Fruit fly (Drosophila melanogaster) whole organism, embryonic: ENCODE results near the gene CG11350.

Experiments used
- CG11085 ChIP-seq: fragments of 200-800 bp; sonication (Bioruptor generic); IDR thresholded peaks from 2 replicates; pipeline ENCODE4 v1.3.6; 2022; ENCODE audit warnings: missing biosample characterization, missing genetic modification characterization
- CG13894 ChIP-seq: fragments of 200-800 bp; sonication (Bioruptor generic); optimal IDR thresholded peaks from 3 replicates; lab custom pipeline; 2018; ENCODE audit warnings: missing biosample characterization, mild to moderate bottlenecking, missing genetic modification characterization, moderate library complexity
- CG14014 ChIP-seq: fragments of 200-800 bp; sonication (Bioruptor generic); IDR thresholded peaks from 2 replicates; pipeline ENCODE4 v1.3.6; 2022; ENCODE audit warnings: missing biosample characterization, missing genetic modification characterization
- CG17829 ChIP-seq: fragments of 200-800 bp; optimal IDR thresholded peaks from 2 replicates; lab custom pipeline; 2019; ENCODE audit warnings: missing biosample characterization, mild to moderate bottlenecking, missing genetic modification characterization, moderate library complexity
- CG1832 ChIP-seq: fragments of 200-800 bp; sonication (Bioruptor generic); optimal IDR thresholded peaks from 2 replicates; lab custom pipeline; 2017; ENCODE audit warnings: missing biosample characterization, mild to moderate bottlenecking, missing genetic modification characterization, inconsistent platforms
- CG18599 ChIP-seq: fragments of 200-800 bp; sonication (Bioruptor generic); optimal IDR thresholded peaks from 3 replicates; lab custom pipeline; 2017; ENCODE audit warnings: missing biosample characterization, missing genetic modification characterization, mild to moderate bottlenecking, moderate library complexity, missing genetic modification reagents
- CG2889 ChIP-seq: fragments of 200-800 bp; sonication (Bioruptor generic); IDR thresholded peaks from 3 replicates; pipeline ENCODE4 v1.3.6; 2022; ENCODE audit warnings: missing biosample characterization, missing genetic modification characterization
- CG3847 ChIP-seq: fragments of 200-800 bp; sonication (Bioruptor generic); IDR thresholded peaks from 2 replicates; pipeline ENCODE4 v1.3.6; 2022; ENCODE audit warnings: missing biosample characterization, missing genetic modification characterization
- CG5245 ChIP-seq: fragments of 200-800 bp; sonication (Bioruptor generic); optimal IDR thresholded peaks from 3 replicates; lab custom pipeline; 2016; ENCODE audit warnings: missing biosample characterization, missing genetic modification characterization
- CG6272 ChIP-seq: fragments of 200-800 bp; sonication (Bioruptor generic); IDR thresholded peaks from 2 replicates; pipeline ENCODE4 v1.3.6; 2022; ENCODE audit warnings: missing biosample characterization, missing genetic modification characterization
- CG8359 ChIP-seq: fragments of 200-800 bp; sonication (Bioruptor generic); optimal IDR thresholded peaks from 2 replicates; lab custom pipeline; 2017; ENCODE audit warnings: missing biosample characterization, mild to moderate bottlenecking, missing genetic modification characterization, borderline replicate concordance
- CG8765 ChIP-seq: fragments of 200-800 bp; sonication (Bioruptor generic); IDR thresholded peaks from 2 replicates; pipeline ENCODE4 v1.3.6; 2022; ENCODE audit warnings: missing biosample characterization, missing genetic modification characterization
- CG9215 ChIP-seq: fragments of 200-800 bp; sonication (Bioruptor generic); IDR thresholded peaks from 2 replicates; pipeline ENCODE4 v1.3.6; 2022; ENCODE audit warnings: missing biosample characterization, missing genetic modification characterization
- CG9932 ChIP-seq: fragments of 200-800 bp; sonication (Bioruptor generic); IDR thresholded peaks from 2 replicates; pipeline ENCODE4 v1.3.6; 2022; ENCODE audit warnings: missing biosample characterization, missing genetic modification characterization
- Ets65A ChIP-seq: fragments of 200-800 bp; sonication (Bioruptor generic); peaks from one replicate; lab custom pipeline; 2016; ENCODE audit warnings: missing biosample characterization, missing genetic modification characterization
- Gug ChIP-seq: fragments of 200-800 bp; sonication (Bioruptor generic); IDR thresholded peaks from 4 replicates; pipeline ENCODE4 v1.3.6; 2022; ENCODE audit warnings: missing biosample characterization, missing genetic modification characterization
- NFAT ChIP-seq: fragments of 200-800 bp; sonication (Bioruptor generic); IDR thresholded peaks from 2 replicates; pipeline ENCODE4 v1.3.6; 2022; ENCODE audit warnings: missing biosample characterization, missing genetic modification characterization
- Neu2 ChIP-seq: fragments of 200-800 bp; sonication (Bioruptor generic); optimal IDR thresholded peaks from 3 replicates; lab custom pipeline; 2016; ENCODE audit warnings: missing biosample characterization, missing genetic modification characterization, borderline replicate concordance
- Ssrp ChIP-seq: fragments of 200-800 bp; sonication (Bioruptor generic); optimal IDR thresholded peaks from 2 replicates; lab custom pipeline; 2018; ENCODE audit warnings: missing biosample characterization, mild to moderate bottlenecking, missing genetic modification characterization, moderate library complexity
- al ChIP-seq: fragments of 200-800 bp; sonication (Bioruptor generic); IDR thresholded peaks from 2 replicates; pipeline ENCODE4 v1.3.6; 2022; ENCODE audit warnings: missing biosample characterization, missing genetic modification characterization
- az2 ChIP-seq: fragments of 200-800 bp; sonication (Bioruptor generic); optimal IDR thresholded peaks from 3 replicates; lab custom pipeline; 2016; ENCODE audit warnings: missing biosample characterization, missing genetic modification characterization
- cas ChIP-seq: fragments of 200-800 bp; sonication (Bioruptor generic); IDR thresholded peaks from 2 replicates; pipeline ENCODE4 v1.3.6; 2022; ENCODE audit warnings: missing biosample characterization, missing genetic modification characterization
- chinmo ChIP-seq: fragments of 200-800 bp; sonication (Bioruptor generic); IDR thresholded peaks from 4 replicates; pipeline ENCODE4 v1.3.6; 2022; ENCODE audit warnings: missing biosample characterization, missing genetic modification characterization; ENCODE audit not compliant: partially characterized antibody
- dimm ChIP-seq: fragments of 200-800 bp; sonication (Bioruptor generic); IDR thresholded peaks from 2 replicates; pipeline ENCODE4 v1.3.6; 2022; ENCODE audit warnings: missing biosample characterization, missing genetic modification characterization
- dm ChIP-seq: fragments of 200-800 bp; sonication (Bioruptor generic); optimal IDR thresholded peaks from 3 replicates; lab custom pipeline; 2016; ENCODE audit warnings: missing biosample characterization, missing genetic modification characterization
- emc ChIP-seq: fragments of 200-800 bp; sonication (Bioruptor generic); optimal IDR thresholded peaks from 2 replicates; lab custom pipeline; 2016; ENCODE audit warnings: missing biosample characterization, missing genetic modification characterization
- ewg ChIP-seq: fragments of 200-800 bp; sonication (Bioruptor generic); optimal IDR thresholded peaks from 3 replicates; lab custom pipeline; 2017; ENCODE audit warnings: mild to moderate bottlenecking, missing biosample characterization, missing genetic modification reagents, missing genetic modification characterization
- fd102C ChIP-seq: fragments of 200-800 bp; sonication (Bioruptor generic); optimal IDR thresholded peaks from 2 replicates; lab custom pipeline; 2018; ENCODE audit warnings: missing biosample characterization, mild to moderate bottlenecking, missing genetic modification characterization, moderate library complexity
- gsb ChIP-seq: fragments of 200-800 bp; sonication (Bioruptor generic); IDR thresholded peaks from 2 replicates; pipeline ENCODE4 v1.3.6; 2022; ENCODE audit warnings: missing biosample characterization, missing genetic modification characterization
- lbe ChIP-seq: fragments of 200-800 bp; sonication (Bioruptor generic); optimal IDR thresholded peaks from 2 replicates; lab custom pipeline; 2016; ENCODE audit warnings: missing biosample characterization, mild to moderate bottlenecking, missing genetic modification characterization
- lola ChIP-seq, 3 experiments: fragments of >200 bp in 2 of 3; fragments of 200-800 bp in 1 of 3; sonication (Bioruptor generic) in 1 of 3; optimal IDR thresholded peaks; 2 replicates each; lab custom pipeline; 2017 to 2019; ENCODE audit warnings: missing biosample characterization in 3 of 3, missing genetic modification characterization in 3 of 3, mild to moderate bottlenecking in 1 of 3, moderate library complexity in 1 of 3
- mld ChIP-seq: fragments of 200-800 bp; sonication (Bioruptor generic); IDR thresholded peaks from 3 replicates; pipeline ENCODE4 v1.3.6; 2022; ENCODE audit warnings: missing biosample characterization, missing genetic modification characterization; ENCODE audit not compliant: partially characterized antibody
- rib ChIP-seq: fragments of 200-800 bp; sonication (Bioruptor generic); IDR thresholded peaks from 2 replicates; pipeline ENCODE4 v1.3.6; 2022; ENCODE audit warnings: missing biosample characterization, missing genetic modification characterization
- sd ChIP-seq: fragments of 200-800 bp; sonication (Bioruptor generic); optimal IDR thresholded peaks from 3 replicates; lab custom pipeline; 2018; ENCODE audit warnings: missing biosample characterization, mild to moderate bottlenecking, missing genetic modification characterization, moderate library complexity
- sens ChIP-seq: fragments of 200-800 bp; sonication (Bioruptor generic); peaks from one replicate; lab custom pipeline; 2016; ENCODE audit warnings: missing biosample characterization, missing genetic modification characterization
- tio ChIP-seq: fragments of 200-800 bp; sonication (Bioruptor generic); optimal IDR thresholded peaks from 2 replicates; lab custom pipeline; 2017; ENCODE audit warnings: missing biosample characterization, missing genetic modification characterization, inconsistent platforms
- z ChIP-seq: fragments of 200-800 bp; sonication (Bioruptor generic); IDR thresholded peaks from 3 replicates; pipeline ENCODE4 v1.3.6; 2022; ENCODE audit warnings: missing biosample characterization, missing genetic modification characterization

CG11350 gene

DNA sequence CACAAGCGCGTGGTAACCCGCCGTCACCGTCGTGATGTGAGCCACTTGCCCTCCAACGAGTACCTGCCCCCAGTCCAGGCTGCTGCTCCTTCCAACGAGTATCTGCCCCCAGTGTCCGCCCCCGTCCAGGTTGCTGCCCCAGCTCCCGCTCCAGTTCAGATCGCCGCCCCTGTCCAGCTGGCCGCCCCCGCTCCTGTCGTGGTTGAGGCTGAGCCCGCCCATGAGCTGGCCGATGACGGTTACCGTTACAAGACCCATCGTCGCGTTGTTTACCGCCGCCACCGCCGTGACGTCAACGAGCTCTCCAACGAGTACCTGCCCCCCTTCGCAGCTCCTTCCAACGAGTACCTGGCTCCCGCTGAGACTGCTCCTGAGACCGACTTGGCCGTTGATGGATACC, 1.8 kb upstream of the CG11350 start (continued):
- no peak for TF ChIP-seq CG2889 (GFP tag; lab: Robert Waterston, UW)
- 0 out of 2 replicates have a peak, but pooled peaks have one; percentile 8 for TF ChIP-seq dimm (GFP tag; lab: Robert Waterston, UW)
- TF ChIP-seq mld: 0 out of 3 replicates have a peak, but pooled peaks have one; percentile 36
- TF ChIP-seq CG11085 (GFP tag; lab: Robert Waterston, UW): peak; percentile 61; the same call in 1 of the 2 replicates
- TF ChIP-seq cas (GFP tag; lab: Robert Waterston, UW): 0 out of 2 replicates have a peak, but pooled peaks have one; percentile 29
- TF ChIP-seq CG14014 (GFP tag; lab: Robert Waterston, UW): peak; percentile 5; the same call in 1 of the 2 replicates
- TF ChIP-seq CG6272 (GFP tag; lab: Robert Waterston, UW): peak; percentile 40; the same call in 1 of the 2 replicates
- no peak for TF ChIP-seq dm (GFP tag; lab: Kevin White, UChicago)
- peak; percentile 4; the same call in 1 of the 4 replicates for TF ChIP-seq Gug (GFP tag; lab: Robert Waterston, UW)
- TF ChIP-seq CG9215 (GFP tag; lab: Robert Waterston, UW): peak; percentile 12; the same call in 1 of the 2 replicates
- peak; percentile 30; the same call in 1 of the 2 replicates for TF ChIP-seq rib (GFP tag; lab: Robert Waterston, UW)
- peak; percentile 50; the same call in 1 of the 2 replicates for TF ChIP-seq CG9932
- TF ChIP-seq tio (GFP tag; lab: Kevin White, UChicago): no peak
- no peak for TF ChIP-seq CG3847 (GFP tag; lab: Robert Waterston, UW)
- TF ChIP-seq al: 0 out of 2 replicates have a peak, but pooled peaks have one; percentile 4
- TF ChIP-seq, all 482 proteins: peak for 30

DNA sequence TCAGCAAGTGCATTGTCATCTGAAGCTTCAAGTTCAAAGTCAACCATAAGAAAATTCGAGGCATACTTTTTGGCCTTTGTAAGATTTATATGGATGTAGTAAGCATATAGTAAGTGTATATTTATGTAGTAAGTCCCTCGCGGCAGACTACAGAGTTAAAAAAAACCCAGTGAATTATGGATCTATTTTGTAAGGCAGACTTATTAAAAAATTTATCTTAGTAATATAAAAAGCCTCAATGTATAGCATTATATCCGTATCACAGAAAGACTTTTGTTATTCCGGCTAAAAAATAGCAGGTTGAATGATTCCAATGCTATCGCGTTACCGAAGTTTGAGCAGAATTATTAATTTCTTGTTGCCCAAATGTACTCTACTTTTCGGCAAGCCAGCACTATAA, 2.0 kb downstream of the CG11350 start:
- TF ChIP-seq Neu2 (GFP tag; lab: Kevin White, UChicago): no peak
- TF ChIP-seq CG13894: peak; percentile 73
- TF ChIP-seq CG18599 (GFP tag; lab: Kevin White, UChicago): no peak
- peak; percentile 81 for TF ChIP-seq sens (GFP tag; lab: Kevin White, UChicago)
- no peak for TF ChIP-seq Ssrp (tag; lab: Kevin White, UChicago)
- TF ChIP-seq CG1832 (GFP tag; lab: Kevin White, UChicago): no peak
- TF ChIP-seq CG8765: no peak
- no peak for TF ChIP-seq CG17829 (tag; lab: Kevin White, UChicago)
- no peak for TF ChIP-seq sd (tag; lab: Kevin White, UChicago)
- no peak for TF ChIP-seq lbe
- TF ChIP-seq CG5245: no peak
- no peak for TF ChIP-seq fd102C (GFP tag; lab: Kevin White, UChicago)
- TF ChIP-seq lola (GFP tag; optimal IDR thresholded peaks at IDR 0.05; lab: Kevin White, UChicago): peak in 1 of 3 experiments; percentile 39
- no peak for TF ChIP-seq az2 (GFP tag; lab: Kevin White, UChicago)

DNA sequence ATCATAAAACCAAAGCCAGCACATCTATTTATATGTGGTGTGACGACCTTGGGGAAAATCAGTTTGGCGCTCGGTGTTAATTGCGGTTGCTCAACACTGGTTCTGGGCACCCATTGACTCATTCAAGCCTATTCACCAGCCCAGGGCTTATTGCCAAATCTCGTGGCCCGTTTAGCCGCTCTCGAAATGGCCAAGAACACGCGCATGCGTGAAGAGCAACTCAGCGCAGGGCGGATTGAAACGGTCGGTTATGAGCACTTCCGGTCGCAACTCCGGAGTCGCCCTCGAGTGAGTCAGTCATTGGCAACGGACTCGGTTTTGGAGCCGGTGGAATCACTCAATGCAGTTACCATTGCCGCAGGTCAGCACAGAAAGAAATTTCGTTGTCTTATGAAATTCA, 6.9 kb downstream of the CG11350 start:
- TF ChIP-seq NFAT (GFP tag; lab: Robert Waterston, UW) (no peak), gsb (GFP tag; lab: Robert Waterston, UW) (0 out of 2 replicates have a peak, but pooled peaks have one; percentile 33), CG8359 (GFP tag; lab: Kevin White, UChicago) (peak; percentile 57), z (peak; percentile 61; the same call in 1 of the 3 replicates), emc (GFP tag; lab: Kevin White, UChicago) (no peak), ewg (peak; percentile 30), chinmo (GFP tag; lab: Robert Waterston, UW) (0 out of 4 replicates have a peak, but pooled peaks have one; percentile 34), CG6272 (GFP tag; lab: Robert Waterston, UW) (peak; percentile 22; the same call in 1 of the 2 replicates), Ets65A (GFP tag; lab: Kevin White, UChicago) (peak; percentile 56)
